Fruit fly (Drosophila melanogaster) whole organism, prepupa: ENCODE results near the gene CG31195.

Experiments used
- Blimp-1 ChIP-seq: fragments of 200-800 bp; sonication (Bioruptor generic); optimal IDR thresholded peaks from 3 replicates; lab custom pipeline; 2017; ENCODE audit warnings: missing biosample characterization, missing genetic modification characterization, mild to moderate bottlenecking, moderate library complexity, missing genetic modification reagents
- CG11294 ChIP-seq: fragments of 200-800 bp; sonication (Bioruptor generic); IDR thresholded peaks from 2 replicates; pipeline ENCODE4 v1.3.6; 2022; ENCODE audit warnings: missing biosample characterization, missing genetic modification characterization
- CG11902 ChIP-seq: fragments of 200-800 bp; sonication (Bioruptor generic); optimal IDR thresholded peaks from 3 replicates; lab custom pipeline; 2016; ENCODE audit warnings: missing biosample characterization, missing genetic modification characterization
- CG15336 ChIP-seq: fragments of 200-800 bp; sonication (Bioruptor generic); IDR thresholded peaks from 2 replicates; pipeline ENCODE4 v1.3.6; 2022; ENCODE audit warnings: missing biosample characterization, missing genetic modification characterization
- CG1621 ChIP-seq: fragments of 200-800 bp; sonication (Bioruptor generic); optimal IDR thresholded peaks from 3 replicates; lab custom pipeline; 2018; ENCODE audit warnings: missing biosample characterization, mild to moderate bottlenecking, missing genetic modification characterization
- CG16779 ChIP-seq: fragments of 200-800 bp; sonication (Bioruptor generic); optimal IDR thresholded peaks from 3 replicates; lab custom pipeline; 2017; ENCODE audit warnings: missing biosample characterization, mild to moderate bottlenecking, missing genetic modification characterization
- CG3032 ChIP-seq: fragments of 200-800 bp; optimal IDR thresholded peaks from 2 replicates; lab custom pipeline; 2019; ENCODE audit warnings: missing biosample characterization, mild to moderate bottlenecking, missing genetic modification characterization, moderate library complexity
- CG32006 ChIP-seq: fragments of 200-800 bp; sonication (Bioruptor generic); optimal IDR thresholded peaks from 3 replicates; lab custom pipeline; 2017; ENCODE audit warnings: missing biosample characterization, mild to moderate bottlenecking, missing genetic modification characterization
- CG34406 ChIP-seq: fragments of 200-800 bp; sonication (Bioruptor generic); optimal IDR thresholded peaks from 3 replicates; lab custom pipeline; 2016; ENCODE audit warnings: missing biosample characterization, missing genetic modification characterization
- CG3919 ChIP-seq: fragments of 200-800 bp; sonication (Bioruptor generic); optimal IDR thresholded peaks from 3 replicates; lab custom pipeline; 2016; ENCODE audit warnings: missing biosample characterization, missing genetic modification characterization
- CG6163 ChIP-seq: fragments of 200-800 bp; sonication (Bioruptor generic); IDR thresholded peaks from 3 replicates; pipeline ENCODE4 v1.3.6; 2022; ENCODE audit warnings: missing biosample characterization, missing genetic modification characterization
- CG6276 ChIP-seq: fragments of 200-800 bp; sonication (Bioruptor generic); optimal IDR thresholded peaks from 2 replicates; lab custom pipeline; 2017; ENCODE audit warnings: missing biosample characterization, mild to moderate bottlenecking, missing genetic modification characterization
- CG6808 ChIP-seq: fragments of 200-800 bp; sonication (Bioruptor generic); optimal IDR thresholded peaks from 3 replicates; lab custom pipeline; 2017; ENCODE audit warnings: missing biosample characterization, missing genetic modification characterization, mild to moderate bottlenecking, moderate library complexity, missing genetic modification reagents
- CG6854 ChIP-seq: fragments of 200-800 bp; sonication (Bioruptor generic); optimal IDR thresholded peaks from 2 replicates; lab custom pipeline; 2017; ENCODE audit warnings: missing biosample characterization, mild to moderate bottlenecking, missing genetic modification characterization
- CG7368 ChIP-seq: fragments of 200-800 bp; sonication (Bioruptor generic); optimal IDR thresholded peaks from 3 replicates; lab custom pipeline; 2016; ENCODE audit warnings: missing biosample characterization, missing genetic modification characterization
- CG8119 ChIP-seq: fragments of 200-800 bp; sonication (Bioruptor generic); IDR thresholded peaks from 3 replicates; pipeline ENCODE4 v1.3.6; 2022; ENCODE audit warnings: missing biosample characterization, missing genetic modification characterization
- CG8632 ChIP-seq: fragments of 200-800 bp; sonication (Bioruptor generic); optimal IDR thresholded peaks from 3 replicates; lab custom pipeline; 2016; ENCODE audit warnings: missing biosample characterization, missing genetic modification characterization
- CG9139 ChIP-seq: fragments of 200-800 bp; sonication (Bioruptor generic); optimal IDR thresholded peaks from 3 replicates; lab custom pipeline; 2017; ENCODE audit warnings: missing biosample characterization, mild to moderate bottlenecking, missing genetic modification characterization
- Eip75B ChIP-seq: fragments of 200-800 bp; sonication (Bioruptor generic); optimal IDR thresholded peaks from 3 replicates; lab custom pipeline; 2016; ENCODE audit warnings: missing biosample characterization, missing genetic modification characterization
- Eip78C ChIP-seq: fragments of 200-800 bp; sonication (Bioruptor generic); peaks from one replicate; lab custom pipeline; 2016; ENCODE audit warnings: missing biosample characterization, missing genetic modification characterization
- Eip93F ChIP-seq: fragments of 200-800 bp; sonication (Bioruptor generic); optimal IDR thresholded peaks from 2 replicates; lab custom pipeline; 2016; ENCODE audit warnings: missing biosample characterization, mild to moderate bottlenecking, missing genetic modification characterization
- Ets21C ChIP-seq: fragments of 200-800 bp; sonication (Bioruptor generic); optimal IDR thresholded peaks from 3 replicates; lab custom pipeline; 2016; ENCODE audit warnings: missing biosample characterization, missing genetic modification characterization
- Ets96B ChIP-seq: fragments of 200-800 bp; optimal IDR thresholded peaks from 2 replicates; lab custom pipeline; 2019; ENCODE audit warnings: missing biosample characterization, mild to moderate bottlenecking, missing genetic modification characterization, moderate library complexity
- Gug ChIP-seq: fragments of 200-800 bp; sonication (Bioruptor generic); IDR thresholded peaks from 2 replicates; pipeline ENCODE4 v1.3.6; 2022; ENCODE audit warnings: missing biosample characterization, missing genetic modification characterization
- Hr38 ChIP-seq: sonication (Bioruptor generic); optimal IDR thresholded peaks from 2 replicates; lab custom pipeline; 2016; ENCODE audit warnings: missing biosample characterization, missing genetic modification characterization
- Hr39 ChIP-seq: fragments of 200-800 bp; sonication (Bioruptor generic); optimal IDR thresholded peaks from 2 replicates; lab custom pipeline; 2016; ENCODE audit warnings: missing biosample characterization, missing genetic modification characterization
- Hr4 ChIP-seq: fragments of 200-800 bp; sonication (Bioruptor generic); optimal IDR thresholded peaks from 3 replicates; lab custom pipeline; 2016; ENCODE audit warnings: missing biosample characterization, missing genetic modification characterization
- Lpt ChIP-seq: fragments of 200-800 bp; sonication (Bioruptor generic); optimal IDR thresholded peaks from 3 replicates; lab custom pipeline; 2016; ENCODE audit warnings: missing biosample characterization, missing genetic modification characterization
- Met ChIP-seq: fragments of 200-800 bp; sonication (Bioruptor generic); optimal IDR thresholded peaks from 3 replicates; lab custom pipeline; 2016; ENCODE audit warnings: missing biosample characterization, missing genetic modification characterization
- OdsH ChIP-seq: fragments of 200-800 bp; sonication (Bioruptor generic); optimal IDR thresholded peaks from 3 replicates; lab custom pipeline; 2016; ENCODE audit warnings: missing biosample characterization, missing genetic modification characterization
- Smox ChIP-seq: fragments of 200-800 bp; sonication (Bioruptor generic); optimal IDR thresholded peaks from 3 replicates; lab custom pipeline; 2016; ENCODE audit warnings: missing biosample characterization, missing genetic modification characterization
- Sox102F ChIP-seq: fragments of 200-800 bp; sonication (Bioruptor generic); optimal IDR thresholded peaks from 2 replicates; lab custom pipeline; 2016; ENCODE audit warnings: missing biosample characterization, mild to moderate bottlenecking, missing genetic modification characterization
- Sox14 ChIP-seq: fragments of 200-800 bp; sonication (Bioruptor generic); optimal IDR thresholded peaks from 3 replicates; lab custom pipeline; 2016; ENCODE audit warnings: missing biosample characterization, missing genetic modification characterization
- Sox15 ChIP-seq: fragments of 200-800 bp; sonication (Bioruptor generic); optimal IDR thresholded peaks from 3 replicates; lab custom pipeline; 2016; ENCODE audit warnings: missing biosample characterization, missing genetic modification characterization
- achi ChIP-seq: fragments of 200-800 bp; sonication (Bioruptor generic); optimal IDR thresholded peaks from 3 replicates; lab custom pipeline; 2016; ENCODE audit warnings: missing biosample characterization, missing genetic modification characterization
- acj6 ChIP-seq: fragments of 200-800 bp; sonication (Bioruptor generic); optimal IDR thresholded peaks from 3 replicates; lab custom pipeline; 2016; ENCODE audit warnings: missing biosample characterization, missing genetic modification characterization
- dac ChIP-seq: fragments of 200-800 bp; sonication (Bioruptor generic); optimal IDR thresholded peaks from 2 replicates; lab custom pipeline; 2017; ENCODE audit warnings: missing biosample characterization, mild to moderate bottlenecking, missing genetic modification characterization
- dsx ChIP-seq: fragments of 200-800 bp; optimal IDR thresholded peaks from 3 replicates; lab custom pipeline; 2019; ENCODE audit warnings: missing biosample characterization, mild to moderate bottlenecking, missing genetic modification characterization, moderate library complexity; ENCODE audit not compliant: poor library complexity, severe bottlenecking
- eg ChIP-seq: fragments of 200-800 bp; sonication (Bioruptor generic); IDR thresholded peaks from 3 replicates; pipeline ENCODE4 v1.3.6; 2022; ENCODE audit warnings: missing biosample characterization, missing genetic modification characterization
- fd59A ChIP-seq: fragments of 200-800 bp; sonication (Bioruptor generic); optimal IDR thresholded peaks from 2 replicates; lab custom pipeline; 2017; ENCODE audit warnings: missing biosample characterization, mild to moderate bottlenecking, missing genetic modification characterization, missing genetic modification reagents
- fkh ChIP-seq: fragments of 200-800 bp; sonication (Bioruptor generic); optimal IDR thresholded peaks from 3 replicates; lab custom pipeline; 2017; ENCODE audit warnings: missing biosample characterization, mild to moderate bottlenecking, missing genetic modification characterization, moderate library complexity
- lz ChIP-seq: fragments of 200-800 bp; sonication (Bioruptor generic); optimal IDR thresholded peaks from 3 replicates; lab custom pipeline; 2016; ENCODE audit warnings: missing biosample characterization, missing genetic modification characterization
- net ChIP-seq: fragments of 200-800 bp; sonication (Bioruptor generic); optimal IDR thresholded peaks from 3 replicates; lab custom pipeline; 2016; ENCODE audit warnings: missing biosample characterization, missing genetic modification characterization
- pdm3 ChIP-seq: fragments of 200-800 bp; sonication (Bioruptor generic); optimal IDR thresholded peaks from 3 replicates; lab custom pipeline; 2016; ENCODE audit warnings: missing biosample characterization, missing genetic modification characterization
- salr ChIP-seq, 2 experiments: fragments of 200-800 bp; sonication (Bioruptor generic); optimal IDR thresholded peaks; 3 replicates each; lab custom pipeline; 2016 to 2018; ENCODE audit warnings: missing biosample characterization in 2 of 2, missing genetic modification characterization in 2 of 2, mild to moderate bottlenecking in 1 of 2
- ss ChIP-seq, 2 experiments: fragments of 200-800 bp; sonication (Bioruptor generic); optimal IDR thresholded peaks; 2 replicates in 1 of 2; 3 replicates in 1 of 2; lab custom pipeline; 2017 to 2018; ENCODE audit warnings: mild to moderate bottlenecking in 2 of 2, missing biosample characterization in 2 of 2, missing genetic modification characterization in 2 of 2, moderate library complexity in 1 of 2
- svp ChIP-seq: fragments of 200-800 bp; sonication (Bioruptor generic); peaks from one replicate; lab custom pipeline; 2016; ENCODE audit warnings: missing biosample characterization, missing genetic modification characterization
- topi ChIP-seq: fragments of 200-800 bp; sonication (Bioruptor generic); optimal IDR thresholded peaks from 3 replicates; lab custom pipeline; 2016; ENCODE audit warnings: missing biosample characterization, missing genetic modification characterization
- vri ChIP-seq: fragments of 200-800 bp; sonication (Bioruptor generic); optimal IDR thresholded peaks from 3 replicates; lab custom pipeline; 2016; ENCODE audit warnings: missing biosample characterization, mild to moderate bottlenecking, missing genetic modification characterization

Gene CG31195

DNA sequence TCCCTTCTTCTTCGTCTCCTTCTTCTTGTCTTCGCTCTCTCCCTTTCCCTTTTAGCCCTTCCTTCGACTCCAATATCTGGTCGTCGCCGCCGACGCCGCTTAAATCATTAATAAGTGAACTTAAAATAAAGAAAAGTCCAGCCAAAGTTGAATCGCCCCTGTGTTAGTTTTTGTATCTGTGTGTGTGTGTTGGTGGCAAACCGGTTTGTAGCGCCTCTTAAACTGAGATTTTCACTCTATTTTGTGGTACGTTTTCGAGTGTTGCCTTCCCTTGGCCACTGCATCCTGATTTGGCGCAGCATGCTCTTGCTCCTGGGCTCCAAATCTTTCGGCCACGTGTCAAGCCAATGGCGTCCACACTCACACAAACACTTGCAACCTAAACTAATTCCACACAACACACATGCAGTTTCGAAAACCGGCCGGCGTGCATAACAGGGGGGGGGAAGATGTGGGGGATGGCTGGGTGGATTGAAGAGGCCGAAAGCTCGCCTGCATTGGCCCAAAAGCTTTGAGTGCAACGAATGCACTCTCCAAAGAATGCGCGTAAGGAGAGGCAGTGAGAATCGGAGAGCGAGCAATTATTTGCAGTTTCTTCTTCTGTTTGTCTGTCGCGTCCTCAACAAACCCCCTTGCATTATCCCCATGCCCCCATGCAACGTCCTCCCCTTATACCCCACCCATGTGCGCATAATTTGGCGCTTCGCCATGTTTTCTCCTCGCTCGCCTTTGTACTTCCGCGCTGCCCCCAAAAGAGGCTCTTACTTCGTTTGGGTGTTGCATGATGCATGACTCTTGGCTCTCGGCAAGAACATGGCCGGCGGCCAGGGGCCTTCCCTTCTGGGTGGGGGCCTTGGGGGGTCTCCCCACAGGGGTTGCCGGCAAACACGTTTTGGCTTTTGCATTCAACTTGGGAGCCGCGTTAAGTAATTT is 22.5 kb upstream of the CG31195 start:
- TF ChIP-seq Sox15 (GFP tag; lab: Kevin White, UChicago) (no peak), Sox14 (GFP tag; lab: Kevin White, UChicago) (no peak), CG6276 (GFP tag; lab: Kevin White, UChicago) (peak; percentile 47), CG34406 (GFP tag; lab: Kevin White, UChicago) (no peak), topi (no peak), CG7368 (GFP tag; lab: Kevin White, UChicago) (peak; percentile 40), CG3032 (tag; lab: Kevin White, UChicago) (peak; percentile 23), Eip93F (GFP tag; lab: Kevin White, UChicago) (no peak), CG8119 (GFP tag; lab: Robert Waterston, UW) (peak; percentile 58; the same call in 2 of the 3 replicates), CG3919 (peak; percentile 39), salr (GFP tag; optimal IDR thresholded peaks at IDR 0.05; lab: Kevin White, UChicago) (peak; percentile 40 to 56), CG1621 (tag; lab: Kevin White, UChicago) (peak; percentile 5), Hr39 (GFP tag; lab: Kevin White, UChicago) (no peak), Lpt (peak; percentile 70), Met (GFP tag; lab: Kevin White, UChicago) (peak; percentile 26), Smox (no peak), Blimp-1 (peak; percentile 67), Eip75B (GFP tag; lab: Kevin White, UChicago) (no peak), dac (GFP tag; lab: Kevin White, UChicago) (no peak), Ets96B (no peak), CG8632 (GFP tag; lab: Kevin White, UChicago) (peak; percentile 19), Eip78C (GFP tag; lab: Kevin White, UChicago) (peak; percentile 18), OdsH (no peak), Sox102F (GFP tag; lab: Kevin White, UChicago) (no peak), eg (GFP tag; lab: Robert Waterston, UW) (peak; percentile 75; the same call in 2 of the 3 replicates), pdm3 (GFP tag; lab: Kevin White, UChicago) (no peak), svp (peak; percentile 50), Ets21C (GFP tag; lab: Kevin White, UChicago) (no peak), net (GFP tag; lab: Kevin White, UChicago) (peak; percentile 27), CG32006 (GFP tag; lab: Kevin White, UChicago) (peak; percentile 25), CG16779 (tag; lab: Kevin White, UChicago) (peak; percentile 60), fd59A (GFP tag; lab: Kevin White, UChicago) (no peak), dsx (GFP tag; lab: Kevin White, UChicago) (peak; percentile 67), CG15336 (peak; percentile 73; the same call in 1 of the 2 replicates), CG6854 (GFP tag; lab: Kevin White, UChicago) (peak; percentile 47), CG11294 (GFP tag; lab: Robert Waterston, UW) (peak; percentile 59; the same call in 1 of the 2 replicates), Hr4 (GFP tag; lab: Kevin White, UChicago) (no peak), CG6163 (GFP tag; lab: Robert Waterston, UW) (peak; percentile 76), CG9139 (GFP tag; lab: Kevin White, UChicago) (peak; percentile 62), lz (no peak), Hr38 (GFP tag; lab: Kevin White, UChicago) (no peak), fkh (GFP tag; lab: Kevin White, UChicago) (no peak), acj6 (GFP tag; lab: Kevin White, UChicago) (no peak), CG6808 (GFP tag; lab: Kevin White, UChicago) (peak; percentile 14), ss (GFP tag; optimal IDR thresholded peaks at IDR 0.05; lab: Kevin White, UChicago) (peak; percentile 38 to 74), CG11902 (no peak), vri (GFP tag; lab: Kevin White, UChicago) (peak; percentile 58), Gug (GFP tag; lab: Robert Waterston, UW) (peak; percentile 63), achi (GFP tag; lab: Kevin White, UChicago) (peak; percentile 44)
